Fruit fly (Drosophila melanogaster) S2 (cell line): ENCODE results near the gene CG46309.

ENCODE experiments used
- CG8478 ChIP-seq: fragments of >200 bp; optimal IDR thresholded peaks from 2 replicates; lab custom pipeline; 2018
- CTCF ChIP-seq, 2 experiments: fragments of >200 bp; optimal IDR thresholded peaks; 2 replicates each; lab custom pipeline; 2018

DNA sequence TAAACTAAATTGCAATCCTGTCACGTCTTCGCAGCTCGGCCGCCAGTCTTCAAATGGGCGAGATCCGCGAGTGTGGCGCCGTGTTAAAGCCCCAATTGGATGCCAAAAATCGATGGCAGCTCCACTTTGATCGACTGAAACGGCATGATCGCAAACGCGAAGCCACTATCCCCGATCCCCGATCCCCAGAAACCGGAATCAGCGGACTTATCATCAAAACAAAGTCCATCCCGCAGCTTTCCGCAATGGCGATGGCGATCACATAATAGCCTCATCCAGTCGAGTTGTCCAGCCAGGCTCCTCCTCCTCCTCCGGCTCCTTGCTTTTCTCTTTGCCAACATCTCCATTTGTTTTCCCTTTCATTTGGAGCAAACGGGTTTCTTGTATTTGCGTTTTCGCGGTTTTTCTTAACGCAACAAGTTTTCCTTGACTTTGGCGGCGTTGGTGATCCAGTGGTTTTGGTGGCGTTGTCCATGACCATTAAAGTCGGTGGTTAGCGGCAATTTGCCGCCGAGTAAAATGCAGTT, 41.5 kb upstream of the CG46309 start, which contains the start of gene CG13258:
- TF ChIP-seq CTCF (optimal IDR thresholded peaks at IDR 0.05; lab: Kevin White, UChicago): no peak
- TF ChIP-seq CG8478 (lab: Kevin White, UChicago): no peak
